Fruit fly (Drosophila melanogaster) whole organism, prepupa: ENCODE data around the gene Pli.
A peak's percentile ranks its signal among the peaks of the same experiment; 100 is the strongest.

ENCODE experiments used
- CG10631 ChIP-seq: fragments of 200-800 bp; sonication (Bioruptor generic); optimal IDR thresholded peaks from 2 replicates; lab custom pipeline; 2016; ENCODE audit warnings: missing biosample characterization, missing genetic modification characterization
- CG10669 ChIP-seq: fragments of 200-800 bp; sonication (Bioruptor generic); optimal IDR thresholded peaks from 3 replicates; lab custom pipeline; 2018; ENCODE audit warnings: missing biosample characterization, mild to moderate bottlenecking, missing genetic modification characterization, moderate library complexity
- CG11294 ChIP-seq: fragments of 200-800 bp; sonication (Bioruptor generic); IDR thresholded peaks from 2 replicates; pipeline ENCODE4 v1.3.6; 2022; ENCODE audit warnings: missing biosample characterization, missing genetic modification characterization
- CG11762 ChIP-seq: fragments of 200-800 bp; sonication (Bioruptor generic); optimal IDR thresholded peaks from 3 replicates; lab custom pipeline; 2016; ENCODE audit warnings: missing biosample characterization, missing genetic modification characterization; ENCODE audit not compliant: insufficient read depth
- CG11902 ChIP-seq: fragments of 200-800 bp; sonication (Bioruptor generic); optimal IDR thresholded peaks from 3 replicates; lab custom pipeline; 2016; ENCODE audit warnings: missing biosample characterization, missing genetic modification characterization
- CG1621 ChIP-seq: fragments of 200-800 bp; sonication (Bioruptor generic); optimal IDR thresholded peaks from 3 replicates; lab custom pipeline; 2018; ENCODE audit warnings: missing biosample characterization, mild to moderate bottlenecking, missing genetic modification characterization
- CG3032 ChIP-seq: fragments of 200-800 bp; optimal IDR thresholded peaks from 2 replicates; lab custom pipeline; 2019; ENCODE audit warnings: missing biosample characterization, mild to moderate bottlenecking, missing genetic modification characterization, moderate library complexity
- CG31627 ChIP-seq: fragments of 200-800 bp; sonication (Bioruptor generic); optimal IDR thresholded peaks from 3 replicates; lab custom pipeline; 2016; ENCODE audit warnings: missing biosample characterization, missing genetic modification characterization
- CG3919 ChIP-seq: fragments of 200-800 bp; sonication (Bioruptor generic); optimal IDR thresholded peaks from 3 replicates; lab custom pipeline; 2016; ENCODE audit warnings: missing biosample characterization, missing genetic modification characterization
- CG4318 ChIP-seq: fragments of 200-800 bp; sonication (Bioruptor generic); optimal IDR thresholded peaks from 3 replicates; lab custom pipeline; 2017; ENCODE audit warnings: missing biosample characterization, mild to moderate bottlenecking, missing genetic modification characterization
- CG6163 ChIP-seq: fragments of 200-800 bp; sonication (Bioruptor generic); IDR thresholded peaks from 3 replicates; pipeline ENCODE4 v1.3.6; 2022; ENCODE audit warnings: missing biosample characterization, missing genetic modification characterization
- CG6276 ChIP-seq: fragments of 200-800 bp; sonication (Bioruptor generic); optimal IDR thresholded peaks from 2 replicates; lab custom pipeline; 2017; ENCODE audit warnings: missing biosample characterization, mild to moderate bottlenecking, missing genetic modification characterization
- CG6792 ChIP-seq: fragments of 200-800 bp; sonication (Bioruptor generic); optimal IDR thresholded peaks from 3 replicates; lab custom pipeline; 2016; ENCODE audit warnings: missing biosample characterization, missing genetic modification characterization
- CG6808 ChIP-seq: fragments of 200-800 bp; sonication (Bioruptor generic); optimal IDR thresholded peaks from 3 replicates; lab custom pipeline; 2017; ENCODE audit warnings: missing biosample characterization, missing genetic modification characterization, mild to moderate bottlenecking, moderate library complexity, missing genetic modification reagents
- CG6854 ChIP-seq: fragments of 200-800 bp; sonication (Bioruptor generic); optimal IDR thresholded peaks from 2 replicates; lab custom pipeline; 2017; ENCODE audit warnings: missing biosample characterization, mild to moderate bottlenecking, missing genetic modification characterization
- CG8632 ChIP-seq: fragments of 200-800 bp; sonication (Bioruptor generic); optimal IDR thresholded peaks from 3 replicates; lab custom pipeline; 2016; ENCODE audit warnings: missing biosample characterization, missing genetic modification characterization
- CG9139 ChIP-seq: fragments of 200-800 bp; sonication (Bioruptor generic); optimal IDR thresholded peaks from 3 replicates; lab custom pipeline; 2017; ENCODE audit warnings: missing biosample characterization, mild to moderate bottlenecking, missing genetic modification characterization
- Eip75B ChIP-seq: fragments of 200-800 bp; sonication (Bioruptor generic); optimal IDR thresholded peaks from 3 replicates; lab custom pipeline; 2016; ENCODE audit warnings: missing biosample characterization, missing genetic modification characterization
- Eip78C ChIP-seq: fragments of 200-800 bp; sonication (Bioruptor generic); peaks from one replicate; lab custom pipeline; 2016; ENCODE audit warnings: missing biosample characterization, missing genetic modification characterization
- Eip93F ChIP-seq: fragments of 200-800 bp; sonication (Bioruptor generic); optimal IDR thresholded peaks from 2 replicates; lab custom pipeline; 2016; ENCODE audit warnings: missing biosample characterization, mild to moderate bottlenecking, missing genetic modification characterization
- Ets21C ChIP-seq: fragments of 200-800 bp; sonication (Bioruptor generic); optimal IDR thresholded peaks from 3 replicates; lab custom pipeline; 2016; ENCODE audit warnings: missing biosample characterization, missing genetic modification characterization
- Hr38 ChIP-seq: sonication (Bioruptor generic); optimal IDR thresholded peaks from 2 replicates; lab custom pipeline; 2016; ENCODE audit warnings: missing biosample characterization, missing genetic modification characterization
- Sox102F ChIP-seq: fragments of 200-800 bp; sonication (Bioruptor generic); optimal IDR thresholded peaks from 2 replicates; lab custom pipeline; 2016; ENCODE audit warnings: missing biosample characterization, mild to moderate bottlenecking, missing genetic modification characterization
- Sox14 ChIP-seq: fragments of 200-800 bp; sonication (Bioruptor generic); optimal IDR thresholded peaks from 3 replicates; lab custom pipeline; 2016; ENCODE audit warnings: missing biosample characterization, missing genetic modification characterization
- Sox15 ChIP-seq: fragments of 200-800 bp; sonication (Bioruptor generic); optimal IDR thresholded peaks from 3 replicates; lab custom pipeline; 2016; ENCODE audit warnings: missing biosample characterization, missing genetic modification characterization
- achi ChIP-seq: fragments of 200-800 bp; sonication (Bioruptor generic); optimal IDR thresholded peaks from 3 replicates; lab custom pipeline; 2016; ENCODE audit warnings: missing biosample characterization, missing genetic modification characterization
- dac ChIP-seq: fragments of 200-800 bp; sonication (Bioruptor generic); optimal IDR thresholded peaks from 2 replicates; lab custom pipeline; 2017; ENCODE audit warnings: missing biosample characterization, mild to moderate bottlenecking, missing genetic modification characterization
- dsx ChIP-seq: fragments of 200-800 bp; optimal IDR thresholded peaks from 3 replicates; lab custom pipeline; 2019; ENCODE audit warnings: missing biosample characterization, mild to moderate bottlenecking, missing genetic modification characterization, moderate library complexity; ENCODE audit not compliant: poor library complexity, severe bottlenecking
- eg ChIP-seq: fragments of 200-800 bp; sonication (Bioruptor generic); IDR thresholded peaks from 3 replicates; pipeline ENCODE4 v1.3.6; 2022; ENCODE audit warnings: missing biosample characterization, missing genetic modification characterization
- esn ChIP-seq: fragments of 200-800 bp; sonication (Bioruptor generic); optimal IDR thresholded peaks from 2 replicates; lab custom pipeline; 2016; ENCODE audit warnings: missing biosample characterization, mild to moderate bottlenecking, missing genetic modification characterization, moderate library complexity
- fd85E ChIP-seq: fragments of 200-800 bp; sonication (Bioruptor generic); optimal IDR thresholded peaks from 3 replicates; lab custom pipeline; 2016; ENCODE audit warnings: missing biosample characterization, missing genetic modification characterization
- lz ChIP-seq: fragments of 200-800 bp; sonication (Bioruptor generic); optimal IDR thresholded peaks from 3 replicates; lab custom pipeline; 2016; ENCODE audit warnings: missing biosample characterization, missing genetic modification characterization
- net ChIP-seq: fragments of 200-800 bp; sonication (Bioruptor generic); optimal IDR thresholded peaks from 3 replicates; lab custom pipeline; 2016; ENCODE audit warnings: missing biosample characterization, missing genetic modification characterization
- pdm3 ChIP-seq: fragments of 200-800 bp; sonication (Bioruptor generic); optimal IDR thresholded peaks from 3 replicates; lab custom pipeline; 2016; ENCODE audit warnings: missing biosample characterization, missing genetic modification characterization
- spab ChIP-seq: fragments of 200-800 bp; sonication (Bioruptor generic); optimal IDR thresholded peaks from 2 replicates; lab custom pipeline; 2017; ENCODE audit warnings: missing biosample characterization, mild to moderate bottlenecking, missing genetic modification characterization, missing genetic modification reagents
- svp ChIP-seq: fragments of 200-800 bp; sonication (Bioruptor generic); peaks from one replicate; lab custom pipeline; 2016; ENCODE audit warnings: missing biosample characterization, missing genetic modification characterization
- vri ChIP-seq: fragments of 200-800 bp; sonication (Bioruptor generic); optimal IDR thresholded peaks from 3 replicates; lab custom pipeline; 2016; ENCODE audit warnings: missing biosample characterization, mild to moderate bottlenecking, missing genetic modification characterization

The Pli gene

dm6 chr3R:23886270-23887095, 3.4 kb downstream of the Pli start (continued):
- TF ChIP-seq CG1621 (tag; lab: Kevin White, UChicago): peak; percentile 93
- TF ChIP-seq fd85E (GFP tag; lab: Kevin White, UChicago): peak; percentile 72
- peak; percentile 90 for TF ChIP-seq eg (GFP tag; lab: Robert Waterston, UW)
- TF ChIP-seq CG6276 (GFP tag; lab: Kevin White, UChicago): peak; percentile 83
- peak; percentile 95 for TF ChIP-seq CG6792 (GFP tag; lab: Kevin White, UChicago)
- peak; percentile 95 for TF ChIP-seq Eip93F (GFP tag; lab: Kevin White, UChicago)
- peak; percentile 98 for TF ChIP-seq esn (GFP tag; lab: Kevin White, UChicago)
- TF ChIP-seq CG10631 (GFP tag; lab: Kevin White, UChicago): peak; percentile 94
- peak; percentile 93 for TF ChIP-seq net (GFP tag; lab: Kevin White, UChicago)
- TF ChIP-seq Eip78C (GFP tag; lab: Kevin White, UChicago): peak; percentile 99
- peak; percentile 95 for TF ChIP-seq achi (GFP tag; lab: Kevin White, UChicago)
- peak; percentile 95 for TF ChIP-seq CG10669 (GFP tag; lab: Kevin White, UChicago)
- peak; percentile 97 for TF ChIP-seq Sox102F
- peak; percentile 95 for TF ChIP-seq spab (GFP tag; lab: Kevin White, UChicago)
- peak; percentile 92 for TF ChIP-seq CG9139 (GFP tag; lab: Kevin White, UChicago)
- peak; percentile 94 for TF ChIP-seq dsx (GFP tag; lab: Kevin White, UChicago)
- peak; percentile 97 for TF ChIP-seq CG3032 (tag; lab: Kevin White, UChicago)
- peak; percentile 92 for TF ChIP-seq CG6163
- TF ChIP-seq CG8632: peak; percentile 95
- peak; percentile 97 for TF ChIP-seq CG31627 (GFP tag; lab: Kevin White, UChicago)
- peak; percentile 69 for TF ChIP-seq dac (GFP tag; lab: Kevin White, UChicago)
- TF ChIP-seq CG4318 (GFP tag; lab: Kevin White, UChicago): peak; percentile 79
- peak; percentile 94 for TF ChIP-seq Ets21C (GFP tag; lab: Kevin White, UChicago)
- peak; percentile 95 for TF ChIP-seq vri (GFP tag; lab: Kevin White, UChicago)
- TF ChIP-seq CG6808 (GFP tag; lab: Kevin White, UChicago): peak; percentile 96
- TF ChIP-seq CG11762 (GFP tag; lab: Kevin White, UChicago): peak; percentile 92
- peak; percentile 93 for TF ChIP-seq pdm3 (GFP tag; lab: Kevin White, UChicago)
- TF ChIP-seq, all 60 proteins: peak for 59

- TF ChIP-seq CG3919 (GFP tag; lab: Kevin White, UChicago) (no peak), CG6808 (GFP tag; lab: Kevin White, UChicago) (no peak), esn (GFP tag; lab: Kevin White, UChicago) (no peak), Eip78C (GFP tag; lab: Kevin White, UChicago) (no peak), eg (GFP tag; lab: Robert Waterston, UW) (no peak), CG11902 (GFP tag; lab: Kevin White, UChicago) (no peak), CG6792 (GFP tag; lab: Kevin White, UChicago) (no peak), dac (GFP tag; lab: Kevin White, UChicago) (no peak), CG31627 (GFP tag; lab: Kevin White, UChicago) (no peak), svp (GFP tag; lab: Kevin White, UChicago) (no peak), lz (GFP tag; lab: Kevin White, UChicago) (no peak), CG6854 (GFP tag; lab: Kevin White, UChicago) (no peak)
Observed at dm6 chr3R:23885660-23886059, 4.2 kb downstream of the Pli start.

- TF ChIP-seq pdm3 (GFP tag; lab: Kevin White, UChicago) (no peak), Ets21C (GFP tag; lab: Kevin White, UChicago) (no peak), Hr38 (GFP tag; lab: Kevin White, UChicago) (no peak), vri (GFP tag; lab: Kevin White, UChicago) (no peak), CG11294 (no peak), Sox15 (no peak), Eip75B (no peak), Sox14 (GFP tag; lab: Kevin White, UChicago) (no peak)
Observed at dm6 chr3R:23885182-23885581, 4.7 kb downstream of the Pli start.
